Worm (Caenorhabditis elegans): ENCODE results near the gene C02F4.4.

C02F4.4 gene

DNA sequence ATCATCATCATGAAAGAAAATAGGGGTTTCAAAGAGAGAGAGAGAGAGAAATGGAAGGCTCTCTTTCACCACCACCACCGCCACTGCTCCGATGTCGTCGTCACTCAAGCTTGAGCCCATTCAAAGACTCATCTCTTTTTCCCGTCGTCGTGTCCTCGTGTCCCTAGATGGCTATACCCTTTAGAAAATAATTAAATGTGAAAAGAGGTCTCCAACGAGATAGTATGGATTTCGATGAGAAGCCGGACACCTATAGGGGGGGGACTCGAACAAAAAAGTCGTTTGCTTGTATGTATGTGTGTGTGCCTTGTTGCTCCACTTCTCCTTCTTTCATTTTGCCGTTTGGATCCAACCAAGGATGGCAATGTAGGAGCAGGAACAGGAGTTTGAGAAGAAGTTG lies 10.0 kb downstream of the C02F4.4 start:
- TF ChIP-seq ets-7 (tag; optimal IDR thresholded peaks at IDR 0.05), result no peak
- no peak for TF ChIP-seq flt-1 (GFP tag; IDR thresholded peaks at IDR 0.05)
- no peak for TF ChIP-seq hmg-4 (GFP tag; optimal IDR thresholded peaks at IDR 0.05)
- no peak for TF ChIP-seq tbx-37 (GFP tag; conservative IDR thresholded peaks at IDR 0.05)
- no peak for TF ChIP-seq ama-1 (optimal IDR thresholded peaks at IDR 0.05)
- TF ChIP-seq aly-1 (tag; optimal IDR thresholded peaks at IDR 0.05), result no peak
- no peak for TF ChIP-seq hmbx-1 (tag; optimal IDR thresholded peaks at IDR 0.05)
- no peak for TF ChIP-seq ceh-36 (tag; optimal IDR thresholded peaks at IDR 0.05)
- TF ChIP-seq sea-1 (GFP tag; conservative IDR thresholded peaks at IDR 0.05), result no peak
- no peak for TF ChIP-seq ceh-13 (GFP tag; optimal IDR thresholded peaks at IDR 0.05)
- no peak for TF ChIP-seq tbx-11 (GFP tag; IDR thresholded peaks at IDR 0.05)
- no peak for TF ChIP-seq pes-1 (GFP tag; IDR thresholded peaks at IDR 0.05)
- TF ChIP-seq hnd-1 (tag; optimal IDR thresholded peaks at IDR 0.05), result no peak
- TF ChIP-seq B0310.2 (tag; optimal IDR thresholded peaks at IDR 0.05), result no peak
- TF ChIP-seq scrt-1 (GFP tag; IDR thresholded peaks at IDR 0.05), result no peak
- no peak for TF ChIP-seq F13C5.2 (tag; optimal IDR thresholded peaks at IDR 0.05)
- no peak for TF ChIP-seq tra-4 (tag; optimal IDR thresholded peaks at IDR 0.05)

DNA sequence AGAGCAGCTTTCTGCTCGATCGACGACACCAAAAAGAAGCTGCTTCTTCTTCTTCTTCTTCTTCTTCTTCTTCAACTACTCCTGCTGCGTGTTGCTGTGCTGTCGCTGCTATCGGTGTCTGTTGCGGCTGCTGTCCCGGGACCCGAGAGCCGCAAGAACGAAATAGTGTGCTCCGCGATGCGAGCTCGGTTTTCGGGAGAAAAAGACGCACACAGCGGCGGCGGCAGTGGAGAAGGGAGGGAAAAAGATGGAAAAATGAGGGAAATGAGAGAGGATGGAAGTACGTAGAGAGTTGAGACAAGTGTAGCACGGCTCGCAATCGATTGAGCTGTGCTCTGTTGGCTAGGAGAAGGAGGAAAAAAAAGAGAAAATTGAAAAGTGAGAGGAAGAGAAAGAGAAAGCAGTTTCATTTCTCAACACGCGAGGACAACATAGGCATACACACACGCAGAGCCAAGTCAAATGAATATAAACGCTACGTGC lies 11.2 kb downstream of the C02F4.4 start:
- no peak for TF ChIP-seq flt-1 (GFP tag; IDR thresholded peaks at IDR 0.05)
- TF ChIP-seq hmg-4 (GFP tag; optimal IDR thresholded peaks at IDR 0.05), result peak; percentile 45
- peak; percentile 49 for TF ChIP-seq F13C5.2 (tag; optimal IDR thresholded peaks at IDR 0.05)

DNA sequence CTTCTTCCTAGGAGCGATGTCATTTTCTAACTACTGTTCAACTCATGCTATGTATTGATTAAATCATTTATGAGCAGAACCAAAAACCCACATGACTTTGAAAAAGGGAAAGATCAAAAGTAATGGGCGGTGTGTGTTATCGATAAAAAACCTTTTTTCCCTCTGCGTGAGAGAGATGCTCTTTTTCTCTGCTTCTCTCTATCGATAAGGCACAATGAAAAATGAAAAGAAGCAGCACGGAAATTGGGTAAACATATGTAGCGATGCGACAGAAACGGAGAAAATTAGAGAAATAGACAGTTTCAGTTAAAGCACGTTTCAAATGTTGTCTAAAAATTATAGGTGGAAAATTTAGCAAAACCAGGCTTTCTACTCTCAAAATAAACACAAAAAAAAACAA lies 12.7 kb downstream of the C02F4.4 start:
- TF ChIP-seq flt-1 (GFP tag; IDR thresholded peaks at IDR 0.05), result no peak
- no peak for TF ChIP-seq scrt-1 (GFP tag; IDR thresholded peaks at IDR 0.05)
- no peak for TF ChIP-seq pes-1 (GFP tag; IDR thresholded peaks at IDR 0.05)
- TF ChIP-seq hmbx-1 (tag; optimal IDR thresholded peaks at IDR 0.05), result no peak
- no peak for TF ChIP-seq sea-1 (GFP tag; conservative IDR thresholded peaks at IDR 0.05)
- no peak for TF ChIP-seq B0310.2 (tag; optimal IDR thresholded peaks at IDR 0.05)
- TF ChIP-seq hmg-4 (GFP tag; optimal IDR thresholded peaks at IDR 0.05), result no peak
- no peak for TF ChIP-seq aly-1 (tag; optimal IDR thresholded peaks at IDR 0.05)
- no peak for TF ChIP-seq tbx-11 (GFP tag; IDR thresholded peaks at IDR 0.05)

DNA sequence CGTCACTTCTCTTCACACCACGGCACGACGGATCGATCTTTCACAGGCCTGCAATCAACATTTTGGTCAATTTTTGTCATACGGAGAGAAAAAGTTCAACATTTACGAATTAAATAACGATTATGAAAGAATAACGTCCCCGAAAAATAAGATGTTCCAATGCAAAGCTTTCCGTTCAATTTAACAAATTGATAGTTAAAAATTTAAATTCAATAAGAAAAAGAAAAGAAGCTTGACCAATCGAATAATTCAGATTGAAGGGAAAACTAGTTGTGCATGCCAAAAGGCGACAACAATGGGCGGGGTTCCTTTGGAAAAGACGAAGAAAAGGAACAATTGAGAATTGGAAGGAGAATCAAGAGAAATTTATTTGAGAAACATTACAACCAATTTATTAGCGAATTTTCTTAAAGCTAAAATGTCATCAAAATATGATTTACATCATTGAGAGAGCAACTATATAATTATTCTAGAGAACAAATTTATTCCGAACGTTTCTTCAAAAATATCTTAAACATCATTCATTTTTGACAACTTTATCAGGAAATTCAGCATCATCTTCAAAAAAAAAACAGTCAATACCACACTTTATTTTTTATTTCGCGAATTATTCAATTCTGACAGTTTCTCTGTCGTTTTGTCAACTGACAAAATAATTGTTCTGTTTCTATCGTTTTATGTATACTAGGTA lies 13.3 kb downstream of the C02F4.4 start, which contains the start of gene tax-6:
tax-6 (minus strand) TSS at position 51 of the 691 bp plus-strand sequence.
- TF ChIP-seq ets-7 (tag; optimal IDR thresholded peaks at IDR 0.05) (no peak), ceh-13 (GFP tag; optimal IDR thresholded peaks at IDR 0.05) (no peak), hmg-4 (GFP tag; optimal IDR thresholded peaks at IDR 0.05) (no peak), tbx-37 (GFP tag; conservative IDR thresholded peaks at IDR 0.05) (no peak), F13C5.2 (tag; optimal IDR thresholded peaks at IDR 0.05) (no peak), B0310.2 (tag; optimal IDR thresholded peaks at IDR 0.05) (no peak), flt-1 (GFP tag; IDR thresholded peaks at IDR 0.05) (no peak)

DNA sequence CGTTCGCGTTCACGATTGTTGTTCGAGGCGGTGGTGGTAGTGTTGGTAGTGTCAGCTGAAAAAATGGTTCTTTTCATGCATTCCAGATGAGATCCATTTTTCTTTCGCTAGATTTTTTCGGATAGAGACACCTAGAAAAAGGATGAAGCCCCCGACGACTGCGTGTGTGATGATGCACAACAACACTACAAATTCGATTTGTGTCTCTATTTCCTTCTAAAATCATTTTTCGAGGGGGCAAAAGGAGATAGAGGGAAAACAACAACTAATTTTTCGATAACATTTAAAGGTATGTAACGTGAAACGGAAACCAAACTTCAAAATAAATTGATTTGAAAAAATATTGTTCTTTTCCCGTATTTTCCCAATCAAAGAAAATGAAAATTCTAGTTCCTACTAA lies 14.5 kb downstream of the C02F4.4 start:
- TF ChIP-seq hmbx-1 (tag; optimal IDR thresholded peaks at IDR 0.05) (no peak), aly-1 (tag; optimal IDR thresholded peaks at IDR 0.05) (no peak)

DNA sequence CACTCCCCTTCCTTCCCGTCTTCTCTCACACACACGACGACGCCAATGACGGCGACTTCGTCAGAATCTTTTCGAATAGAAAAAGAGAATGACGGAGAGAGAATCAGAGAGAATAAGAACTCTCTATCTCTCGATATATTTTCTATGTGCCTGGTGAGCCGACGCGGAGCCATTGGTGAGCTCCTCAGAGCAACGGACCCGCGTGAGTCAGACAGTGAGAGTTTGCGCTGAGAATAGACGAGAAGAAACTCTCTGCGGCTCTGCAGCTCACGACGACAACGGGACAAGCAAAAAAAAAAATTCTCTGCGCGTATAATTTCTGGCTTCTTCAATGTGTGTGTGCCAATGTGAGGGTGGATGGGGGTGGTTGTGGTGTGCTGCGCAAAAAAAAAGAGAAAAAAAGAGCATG lies 15.1 kb downstream of the C02F4.4 start:
- TF ChIP-seq ceh-13 (GFP tag; optimal IDR thresholded peaks at IDR 0.05), result no peak
- TF ChIP-seq sea-1 (GFP tag; conservative IDR thresholded peaks at IDR 0.05), result no peak
- no peak for TF ChIP-seq flt-1 (GFP tag; IDR thresholded peaks at IDR 0.05)
- TF ChIP-seq hmbx-1 (tag; optimal IDR thresholded peaks at IDR 0.05), result no peak
- no peak for TF ChIP-seq hmg-4 (GFP tag; optimal IDR thresholded peaks at IDR 0.05)
- no peak for TF ChIP-seq pes-1 (GFP tag; IDR thresholded peaks at IDR 0.05)
- no peak for TF ChIP-seq B0310.2 (tag; optimal IDR thresholded peaks at IDR 0.05)
- no peak for TF ChIP-seq tbx-37 (GFP tag; conservative IDR thresholded peaks at IDR 0.05)
- TF ChIP-seq tbx-11 (GFP tag; IDR thresholded peaks at IDR 0.05), result no peak

DNA sequence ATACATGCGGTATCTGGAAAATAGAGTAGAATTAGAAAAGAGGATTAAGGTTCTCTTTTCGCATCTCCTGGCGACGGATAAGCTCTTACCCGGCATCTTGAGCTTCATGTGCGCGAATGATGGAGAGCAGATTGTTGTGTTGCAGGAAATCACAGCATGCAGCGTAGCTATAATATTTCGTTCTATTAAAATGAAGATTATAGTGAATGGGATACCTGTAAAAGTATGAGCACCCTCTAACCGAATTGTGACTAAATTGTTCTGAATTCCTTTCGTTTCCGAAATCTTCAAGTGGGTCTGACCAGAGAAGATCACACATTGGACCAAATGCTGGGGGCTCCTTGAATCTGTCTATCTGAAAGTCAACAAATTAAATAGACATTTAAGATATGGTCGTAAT lies 16.6 kb downstream of the C02F4.4 start:
- no peak for TF ChIP-seq flt-1 (GFP tag; IDR thresholded peaks at IDR 0.05)
- TF ChIP-seq tra-4 (tag; optimal IDR thresholded peaks at IDR 0.05), result no peak
- no peak for TF ChIP-seq scrt-1 (GFP tag; IDR thresholded peaks at IDR 0.05)
- no peak for TF ChIP-seq ama-1 (optimal IDR thresholded peaks at IDR 0.05)
- no peak for TF ChIP-seq hmbx-1 (tag; optimal IDR thresholded peaks at IDR 0.05)
- no peak for TF ChIP-seq ceh-13 (GFP tag; optimal IDR thresholded peaks at IDR 0.05)
- no peak for TF ChIP-seq hnd-1 (tag; optimal IDR thresholded peaks at IDR 0.05)
- no peak for TF ChIP-seq B0310.2 (tag; optimal IDR thresholded peaks at IDR 0.05)
- TF ChIP-seq hmg-4 (GFP tag; optimal IDR thresholded peaks at IDR 0.05), result no peak
- no peak for TF ChIP-seq ceh-36 (tag; optimal IDR thresholded peaks at IDR 0.05)
- TF ChIP-seq ets-7 (tag; optimal IDR thresholded peaks at IDR 0.05), result no peak
- TF ChIP-seq tbx-11 (GFP tag; IDR thresholded peaks at IDR 0.05), result no peak
- no peak for TF ChIP-seq F13C5.2 (tag; optimal IDR thresholded peaks at IDR 0.05)
- TF ChIP-seq aly-1 (tag; optimal IDR thresholded peaks at IDR 0.05), result no peak

DNA sequence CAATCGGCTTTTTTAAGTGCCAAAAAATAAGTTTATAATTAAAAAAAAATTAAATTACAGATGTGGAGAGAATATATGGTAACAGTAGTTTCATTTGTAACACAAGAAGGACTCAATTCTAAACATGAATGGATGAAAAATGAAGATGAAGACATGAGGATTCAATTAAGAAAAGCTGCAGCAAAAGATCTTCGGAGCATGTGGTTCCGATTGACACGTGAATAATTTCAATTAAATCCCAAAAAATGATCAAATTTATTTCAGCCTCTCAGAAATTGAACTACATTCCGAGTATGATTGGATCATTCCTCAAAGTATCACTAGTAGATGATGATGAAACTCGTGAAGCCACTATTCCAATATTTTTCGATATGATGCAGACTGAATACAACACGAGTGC lies 25.6 kb downstream of the C02F4.4 start:
- no peak for TF ChIP-seq pes-1 (GFP tag; IDR thresholded peaks at IDR 0.05)
- no peak for TF ChIP-seq hnd-1 (tag; optimal IDR thresholded peaks at IDR 0.05)
- TF ChIP-seq scrt-1 (GFP tag; IDR thresholded peaks at IDR 0.05), result no peak
- no peak for TF ChIP-seq tbx-11 (GFP tag; IDR thresholded peaks at IDR 0.05)
- TF ChIP-seq hmbx-1 (tag; optimal IDR thresholded peaks at IDR 0.05), result no peak
- no peak for TF ChIP-seq tbx-37 (GFP tag; conservative IDR thresholded peaks at IDR 0.05)
- TF ChIP-seq F13C5.2 (tag; optimal IDR thresholded peaks at IDR 0.05), result no peak
- no peak for TF ChIP-seq ceh-36 (tag; optimal IDR thresholded peaks at IDR 0.05)
- no peak for TF ChIP-seq sea-1 (GFP tag; conservative IDR thresholded peaks at IDR 0.05)
- no peak for TF ChIP-seq tra-4 (tag; optimal IDR thresholded peaks at IDR 0.05)
- no peak for TF ChIP-seq ceh-13 (GFP tag; optimal IDR thresholded peaks at IDR 0.05)
- TF ChIP-seq flt-1 (GFP tag; IDR thresholded peaks at IDR 0.05), result no peak
- no peak for TF ChIP-seq aly-1 (tag; optimal IDR thresholded peaks at IDR 0.05)
- TF ChIP-seq hmg-4 (GFP tag; optimal IDR thresholded peaks at IDR 0.05), result no peak
- no peak for TF ChIP-seq ama-1 (optimal IDR thresholded peaks at IDR 0.05)

Measured in whole organism, early embryonic.